Fruit fly (Drosophila melanogaster): ENCODE results near the gene CG4194.

The CG4194 gene

DNA sequence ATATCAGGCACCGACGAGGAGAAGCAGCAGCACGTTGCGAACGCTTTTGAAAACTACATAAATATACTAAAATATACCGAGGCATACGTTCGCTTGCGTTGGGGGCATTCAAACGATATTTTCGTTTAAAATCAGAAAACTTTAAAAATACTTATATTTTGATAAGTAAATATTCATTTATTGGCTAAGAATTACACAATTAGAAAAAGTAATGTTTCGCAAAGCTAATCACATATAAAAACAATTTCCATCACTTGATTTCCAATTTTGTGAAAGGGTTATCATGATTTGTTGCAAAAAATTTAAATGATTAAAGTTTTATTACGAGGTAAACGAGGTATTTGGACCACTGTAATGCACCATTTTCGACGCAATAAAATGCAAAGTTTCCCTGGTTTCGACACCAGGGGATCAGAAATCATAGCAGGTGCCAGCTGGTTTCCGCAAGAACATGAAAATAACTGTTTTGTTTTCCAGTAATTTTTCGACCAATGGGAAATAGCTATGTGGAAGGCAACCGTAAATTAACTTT lies 7.5 kb downstream of the CG4194 start, which contains the start of gene CG4045 (continued):
- TF ChIP-seq pfk (GFP tag; optimal IDR thresholded peaks at IDR 0.05) (no peak), z (GFP tag; IDR thresholded peaks at IDR 0.05) (no peak), Abd-B (GFP tag; optimal IDR thresholded peaks at IDR 0.05) (no peak), CG17802 (tag; optimal IDR thresholded peaks at IDR 0.05) (no peak), schlank (tag; optimal IDR thresholded peaks at IDR 0.05) (no peak), BEAF-32 (GFP tag; optimal IDR thresholded peaks at IDR 0.05) (peak; percentile 45), MESR4 (GFP tag; optimal IDR thresholded peaks at IDR 0.05) (no peak), CG18262 (tag; optimal IDR thresholded peaks at IDR 0.05) (peak; percentile 17), Mrtf (GFP tag; IDR thresholded peaks at IDR 0.05) (no peak), CG13123 (GFP tag; optimal IDR thresholded peaks at IDR 0.05) (no peak), Neu2 (GFP tag; optimal IDR thresholded peaks at IDR 0.05; ENCODE audit: borderline replicate concordance) (no peak), repo (GFP tag; optimal IDR thresholded peaks at IDR 0.05) (no peak), gsb-n (tag; optimal IDR thresholded peaks at IDR 0.05) (no peak), Hmx (GFP tag; optimal IDR thresholded peaks at IDR 0.05) (no peak), pan (optimal IDR thresholded peaks at IDR 0.05) (no peak), pan (GFP tag; optimal IDR thresholded peaks at IDR 0.05 in 1 of 2, IDR thresholded peaks at IDR 0.05 in 1 of 2) (no peak), Spps (tag; optimal IDR thresholded peaks at IDR 0.05) (no peak), usp (GFP tag; optimal IDR thresholded peaks at IDR 0.05) (no peak), CG5180 (GFP tag; optimal IDR thresholded peaks at IDR 0.05) (no peak), CG15479 (GFP tag; optimal IDR thresholded peaks at IDR 0.05) (no peak), HHEX (GFP tag; optimal IDR thresholded peaks at IDR 0.05) (no peak), CG7839 (tag; optimal IDR thresholded peaks at IDR 0.05) (peak; percentile 39), CG18011 (GFP tag; optimal IDR thresholded peaks at IDR 0.05) (no peak), CG1792 (GFP tag; optimal IDR thresholded peaks at IDR 0.05) (no peak), vfl (GFP tag; optimal IDR thresholded peaks at IDR 0.05) (no peak), dimm (GFP tag; IDR thresholded peaks at IDR 0.05) (no peak), chif (GFP tag; optimal IDR thresholded peaks at IDR 0.05) (no peak), wdn (GFP tag; IDR thresholded peaks at IDR 0.05) (no peak), crol (GFP tag; IDR thresholded peaks at IDR 0.05) (no peak), tgo (GFP tag; IDR thresholded peaks at IDR 0.05) (no peak), scrt (GFP tag; optimal IDR thresholded peaks at IDR 0.05) (no peak), CG34422 (GFP tag; IDR thresholded peaks at IDR 0.05) (no peak), ssp (GFP tag; IDR thresholded peaks at IDR 0.05) (no peak), Rfx (GFP tag; IDR thresholded peaks at IDR 0.05) (no peak), Eip74EF (GFP tag; optimal IDR thresholded peaks at IDR 0.05) (no peak), jing (GFP tag; optimal IDR thresholded peaks at IDR 0.05) (no peak), CG13287 (GFP tag; IDR thresholded peaks at IDR 0.05; ENCODE audit: partially characterized antibody) (peak; percentile 23), Aef1 (GFP tag; IDR thresholded peaks at IDR 0.05) (no peak), her (GFP tag; optimal IDR thresholded peaks at IDR 0.05) (no peak), ab (GFP tag; optimal IDR thresholded peaks at IDR 0.05) (no peak), CG5953 (GFP tag; IDR thresholded peaks at IDR 0.05) (no peak), Hr51 (GFP tag; optimal IDR thresholded peaks at IDR 0.05) (peak in 1 of 2 experiments; percentile 15), grn (GFP tag; optimal IDR thresholded peaks at IDR 0.05) (no peak), CG11696 (GFP tag; IDR thresholded peaks at IDR 0.05) (no peak), ro (GFP tag; IDR thresholded peaks at IDR 0.05) (no peak), Dip2 (GFP tag; IDR thresholded peaks at IDR 0.05) (no peak), ttk (GFP tag; IDR thresholded peaks at IDR 0.05) (no peak), HLHmδ (GFP tag; optimal IDR thresholded peaks at IDR 0.05) (no peak), disco-r (GFP tag; optimal IDR thresholded peaks at IDR 0.05) (no peak), CG2875 (GFP tag; optimal IDR thresholded peaks at IDR 0.05) (no peak), CG13894 (tag; optimal IDR thresholded peaks at IDR 0.05) (no peak)
